Worm (Caenorhabditis elegans) whole organism, L1 larva: ENCODE data around the gene txdc-12.2.

Experiments used
- C04F5.9 ChIP-seq: sonication (generic microtip); optimal IDR thresholded peaks from 2 replicates; lab custom pipeline; 2016; ENCODE audit warnings: missing genetic modification characterization, missing compliant biosample characterization
- ama-1 ChIP-seq: fragments of 150-350 bp; optimal IDR thresholded peaks from 2 replicates; lab custom pipeline; 2014
- blmp-1 ChIP-seq: fragments of 150-350 bp; optimal IDR thresholded peaks from 2 replicates; lab custom pipeline; 2014; ENCODE audit warnings: missing biosample characterization, missing genetic modification characterization
- ceh-63 ChIP-seq: fragments of 200-800 bp; sonication (Bioruptor generic); optimal IDR thresholded peaks from 2 replicates; lab custom pipeline; 2018; ENCODE audit warnings: mild to moderate bottlenecking, missing genetic modification characterization, missing compliant biosample characterization
- ceh-88 ChIP-seq: fragments of 200-800 bp; sonication (Bioruptor generic); IDR thresholded peaks from 2 replicates; pipeline ENCODE4 v1.3.6; 2022; ENCODE audit warnings: missing genetic modification characterization, missing compliant biosample characterization
- ceh-90 ChIP-seq: sonication (generic microtip); optimal IDR thresholded peaks from 2 replicates; lab custom pipeline; 2016; ENCODE audit warnings: missing genetic modification characterization, missing compliant biosample characterization
- ces-1 ChIP-seq: fragments of 150-350 bp; optimal IDR thresholded peaks from 2 replicates; lab custom pipeline; 2014; ENCODE audit warnings: missing biosample characterization, missing genetic modification reagents, missing genetic modification characterization
- dpl-1 ChIP-seq, 3 experiments: fragments of 150-350 bp in 2 of 3; sonication (generic microtip) in 1 of 3; optimal IDR thresholded peaks; 2 replicates each; lab custom pipeline; 2014 to 2017; ENCODE audit warnings: missing biosample characterization in 3 of 3, missing genetic modification characterization in 3 of 3, missing genetic modification reagents in 3 of 3
- efl-1 ChIP-seq, 4 experiments: fragments of 150-350 bp; optimal IDR thresholded peaks in 3 of 4; peaks in 1 of 4; 1 replicate in 1 of 4; 2 replicates in 3 of 4; lab custom pipeline; 2014; ENCODE audit warnings: missing biosample characterization in 2 of 4, missing genetic modification characterization in 2 of 4, missing genetic modification reagents in 2 of 4
- efl-3 ChIP-seq: fragments of 200-800 bp; sonication (Bioruptor generic); optimal IDR thresholded peaks from 2 replicates; lab custom pipeline; 2018; ENCODE audit warnings: mild to moderate bottlenecking, missing genetic modification characterization, missing compliant biosample characterization
- egl-13 ChIP-seq: sonication (generic microtip); optimal IDR thresholded peaks from 2 replicates; lab custom pipeline; 2016; ENCODE audit warnings: missing genotype, missing genetic modification reagents, missing genetic modification characterization, missing compliant biosample characterization
- elt-2 ChIP-seq: sonication (generic microtip); optimal IDR thresholded peaks from 2 replicates; lab custom pipeline; 2016; ENCODE audit warnings: missing genetic modification characterization, mild to moderate bottlenecking, inconsistent platforms, missing compliant biosample characterization, missing genetic modification reagents
- elt-3 ChIP-seq, 6 experiments: fragments of 150-350 bp in 1 of 6; sonication (generic microtip); optimal IDR thresholded peaks; 2 replicates each; lab custom pipeline; 2017 to 2018; ENCODE audit warnings: missing biosample characterization in 6 of 6, missing genetic modification characterization in 6 of 6, inconsistent platforms in 1 of 6
- fkh-10 ChIP-seq: sonication (generic microtip); optimal IDR thresholded peaks from 2 replicates; lab custom pipeline; 2017; ENCODE audit warnings: missing biosample characterization, missing genetic modification reagents, missing genetic modification characterization
- fkh-8 ChIP-seq: sonication (generic microtip); optimal IDR thresholded peaks from 2 replicates; lab custom pipeline; 2016; ENCODE audit warnings: mild to moderate bottlenecking, missing genetic modification characterization, missing compliant biosample characterization
- fos-1 ChIP-seq: fragments of 150-350 bp; optimal IDR thresholded peaks from 2 replicates; lab custom pipeline; 2014; ENCODE audit warnings: missing biosample characterization, missing genetic modification characterization
- hlh-4 ChIP-seq: sonication (generic microtip); optimal IDR thresholded peaks from 2 replicates; lab custom pipeline; 2016; ENCODE audit warnings: mild to moderate bottlenecking, missing genetic modification characterization, missing compliant biosample characterization
- hpl-2 ChIP-seq: fragments of 150-350 bp; optimal IDR thresholded peaks from 2 replicates; lab custom pipeline; 2014; ENCODE audit warnings: missing biosample characterization, missing genetic modification reagents, missing genetic modification characterization
- lin-14 ChIP-seq: fragments of 200-800 bp; sonication (Bioruptor generic); optimal IDR thresholded peaks from 2 replicates; lab custom pipeline; 2018; ENCODE audit warnings: mild to moderate bottlenecking, missing genetic modification characterization, moderate library complexity, missing compliant biosample characterization
- lin-39 ChIP-seq: fragments of 150-350 bp; optimal IDR thresholded peaks from 2 replicates; lab custom pipeline; 2014; ENCODE audit warnings: missing biosample characterization, missing genetic modification reagents, missing genetic modification characterization
- mdl-1 ChIP-seq, 2 experiments: fragments of 150-350 bp; optimal IDR thresholded peaks; 2 replicates each; lab custom pipeline; 2014 to 2017; ENCODE audit warnings: missing biosample characterization in 2 of 2, missing genetic modification characterization in 2 of 2, inconsistent platforms in 1 of 2
- mef-2 ChIP-seq: fragments of 150-350 bp; optimal IDR thresholded peaks from 2 replicates; lab custom pipeline; 2014; ENCODE audit warnings: missing biosample characterization, missing genetic modification characterization
- mep-1 ChIP-seq: fragments of 150-350 bp; optimal IDR thresholded peaks from 2 replicates; lab custom pipeline; 2014; ENCODE audit warnings: missing biosample characterization, missing genetic modification characterization
- nhr-12 ChIP-seq: sonication (generic microtip); optimal IDR thresholded peaks from 2 replicates; lab custom pipeline; 2017; ENCODE audit warnings: missing biosample characterization, missing genetic modification characterization
- nhr-20 ChIP-seq: sonication (generic microtip); optimal IDR thresholded peaks from 2 replicates; lab custom pipeline; 2016; ENCODE audit warnings: mild to moderate bottlenecking, missing genetic modification characterization, missing compliant biosample characterization
- nhr-47 ChIP-seq: sonication (generic microtip); optimal IDR thresholded peaks from 2 replicates; lab custom pipeline; 2016; ENCODE audit warnings: mild to moderate bottlenecking, missing genetic modification characterization, moderate library complexity, missing compliant biosample characterization
- nhr-71 ChIP-seq: sonication (generic microtip); optimal IDR thresholded peaks from 2 replicates; lab custom pipeline; 2016; ENCODE audit warnings: mild to moderate bottlenecking, missing genetic modification characterization, moderate library complexity, missing compliant biosample characterization
- nhr-85 ChIP-seq: sonication (generic microtip); peaks from one replicate; lab custom pipeline; 2016; ENCODE audit warnings: missing genetic modification characterization, inconsistent platforms, missing compliant biosample characterization
- nhr-90 ChIP-seq: sonication (generic microtip); optimal IDR thresholded peaks from 2 replicates; lab custom pipeline; 2016; ENCODE audit warnings: mild to moderate bottlenecking, missing genetic modification characterization, missing compliant biosample characterization; ENCODE audit not compliant: poor library complexity
- rnt-1 ChIP-seq: sonication (generic microtip); optimal IDR thresholded peaks from 2 replicates; lab custom pipeline; 2016; ENCODE audit warnings: mild to moderate bottlenecking, missing genetic modification characterization, moderate library complexity, missing compliant biosample characterization
- sox-4 ChIP-seq: sonication (generic microtip); optimal IDR thresholded peaks from 2 replicates; lab custom pipeline; 2016; ENCODE audit warnings: missing genetic modification characterization, missing compliant biosample characterization
- sptf-1 ChIP-seq: fragments of 150-350 bp; optimal IDR thresholded peaks from 2 replicates; lab custom pipeline; 2014; ENCODE audit warnings: missing biosample characterization, missing genetic modification characterization
- swsn-7 ChIP-seq: sonication (generic microtip); optimal IDR thresholded peaks from 2 replicates; lab custom pipeline; 2016; ENCODE audit warnings: missing genetic modification characterization, missing compliant biosample characterization
- unc-98 ChIP-seq: fragments of 200-800 bp; sonication (Bioruptor generic); IDR thresholded peaks from 2 replicates; pipeline ENCODE4 v1.3.6; 2022; ENCODE audit warnings: missing genetic modification characterization, missing compliant biosample characterization
- xbp-1 ChIP-seq: sonication (generic microtip); optimal IDR thresholded peaks from 2 replicates; lab custom pipeline; 2016; ENCODE audit warnings: missing genetic modification characterization, missing compliant biosample characterization
- zip-4 ChIP-seq: fragments of 200-800 bp; sonication (Bioruptor generic); optimal IDR thresholded peaks from 2 replicates; lab custom pipeline; 2018; ENCODE audit warnings: mild to moderate bottlenecking, missing genetic modification characterization, moderate library complexity, missing compliant biosample characterization
- ztf-11 ChIP-seq, 2 experiments: sonication (generic microtip); optimal IDR thresholded peaks; 2 replicates each; lab custom pipeline; 2016 to 2017; ENCODE audit warnings: missing genetic modification characterization in 2 of 2, missing biosample characterization in 1 of 2, missing compliant biosample characterization in 1 of 2
- ztf-4 ChIP-seq: fragments of 150-350 bp; optimal IDR thresholded peaks from 2 replicates; lab custom pipeline; 2014; ENCODE audit warnings: missing biosample characterization, missing genetic modification characterization

Gene txdc-12.2

ce11 chrX:2108682-2109081 is 34.4 kb downstream of the txdc-12.2 start, which contains the start of gene F53B1.2:
F53B1.2 (plus strand) TSS chrX:2108982.
- TF ChIP-seq nhr-85 (no peak), ceh-63 (no peak), fos-1 (tag; lab: Kevin White, UChicago) (no peak), swsn-7 (no peak), efl-3 (GFP tag; lab: Kevin White, UChicago) (no peak), fkh-10 (GFP tag; lab: Kevin White, UChicago) (no peak), elt-2 (tag; lab: Kevin White, UChicago) (no peak), dpl-1 (GFP tag; optimal IDR thresholded peaks at IDR 0.05; lab: Kevin White, UChicago) (no peak), nhr-12 (tag; lab: Kevin White, UChicago) (no peak)

ce11 chrX:2110603-2111327 is 36.5 kb downstream of the txdc-12.2 start:
- TF ChIP-seq ces-1 (no peak), fkh-10 (GFP tag; lab: Kevin White, UChicago) (no peak), unc-98 (GFP tag; lab: Robert Waterston, UW) (no peak), efl-1 (optimal IDR thresholded peaks at IDR 0.05; lab: Kevin White, UChicago) (no peak), efl-1 (GFP tag; optimal IDR thresholded peaks at IDR 0.05 in 1 of 2; lab: Kevin White, UChicago) (no peak)

- TF ChIP-seq nhr-47 (tag; lab: Kevin White, UChicago) (no peak), ceh-90 (tag; lab: Kevin White, UChicago) (no peak), ces-1 (no peak), xbp-1 (tag; lab: Kevin White, UChicago) (no peak), egl-13 (tag; lab: Kevin White, UChicago) (no peak), ceh-88 (GFP tag; lab: Robert Waterston, UW) (no peak), mef-2 (tag; lab: Kevin White, UChicago) (no peak), elt-3 (tag; optimal IDR thresholded peaks at IDR 0.05; lab: Kevin White, UChicago) (no peak), ztf-11 (tag; optimal IDR thresholded peaks at IDR 0.05; lab: Kevin White, UChicago) (no peak), zip-4 (GFP tag; lab: Kevin White, UChicago) (no peak), swsn-7 (no peak)
Observed at ce11 chrX:2113004-2113403, 38.8 kb downstream of the txdc-12.2 start, which contains the start of gene bus-5. bus-5 (minus strand) TSS chrX:2113104.

- TF ChIP-seq hpl-2, result no peak
- TF ChIP-seq egl-13 (tag; lab: Kevin White, UChicago), result no peak
- TF ChIP-seq sox-4 (tag; lab: Kevin White, UChicago), result no peak
- no peak for TF ChIP-seq mdl-1 (tag; optimal IDR thresholded peaks at IDR 0.05; lab: Kevin White, UChicago)
- TF ChIP-seq rnt-1 (tag; lab: Kevin White, UChicago), result no peak
- no peak for TF ChIP-seq mep-1 (tag; lab: Kevin White, UChicago)
- no peak for TF ChIP-seq hlh-4 (tag; lab: Kevin White, UChicago)
- TF ChIP-seq nhr-90, result no peak
- no peak for TF ChIP-seq ama-1
- TF ChIP-seq fkh-10 (GFP tag; lab: Kevin White, UChicago), result no peak
- TF ChIP-seq C04F5.9 (tag; lab: Kevin White, UChicago), result no peak
- no peak for TF ChIP-seq fkh-8 (tag; lab: Kevin White, UChicago)
- no peak for TF ChIP-seq sptf-1 (tag; lab: Kevin White, UChicago)
- TF ChIP-seq, all 84 proteins: peak for 0
Observed at ce11 chrX:2114171-2114570, 39.9 kb downstream of the txdc-12.2 start.

DNA sequence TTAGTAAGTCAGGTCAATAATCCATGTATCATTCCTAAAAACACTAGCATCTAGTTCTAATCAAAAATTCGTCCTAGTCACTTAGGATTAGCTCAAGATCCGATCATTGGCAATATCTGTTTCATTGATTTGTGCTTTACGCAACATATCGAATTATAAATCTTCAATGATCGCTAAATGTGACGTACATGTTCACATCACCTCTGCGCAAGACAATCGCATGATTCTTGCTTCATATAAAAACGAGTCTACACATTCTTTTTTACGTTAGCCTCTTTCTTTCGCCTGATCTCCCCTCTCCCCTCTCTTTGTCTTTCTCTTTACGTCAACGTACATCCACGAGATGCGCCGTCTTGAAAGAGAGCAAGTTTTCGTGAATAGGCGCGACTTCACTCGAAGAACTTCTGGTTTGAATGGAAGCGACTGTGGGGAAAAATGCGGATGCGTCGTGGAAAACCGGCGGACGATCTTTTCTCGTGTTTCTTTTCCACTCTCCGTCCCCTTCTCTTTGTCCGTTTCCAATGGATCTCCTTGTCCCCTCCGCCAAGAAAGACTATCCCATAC is 42.1 kb downstream of the txdc-12.2 start:
- TF ChIP-seq blmp-1 (tag; lab: Kevin White, UChicago), result peak; percentile 83
- peak; percentile 4 for TF ChIP-seq nhr-20 (tag; lab: Kevin White, UChicago)
- no peak for TF ChIP-seq lin-39 (tag; lab: Kevin White, UChicago)
- peak; percentile 10 for TF ChIP-seq ztf-4 (tag; lab: Kevin White, UChicago)
- TF ChIP-seq nhr-71 (tag; lab: Kevin White, UChicago), result peak; percentile 9
- TF ChIP-seq lin-14 (GFP tag; lab: Kevin White, UChicago), result peak; percentile 19
- no peak for TF ChIP-seq elt-3 (tag; optimal IDR thresholded peaks at IDR 0.05; lab: Kevin White, UChicago)
- peak; percentile 77 for TF ChIP-seq nhr-85
